Worm (Caenorhabditis elegans) whole organism, L4/young adult: ENCODE data around the gene F47B7.5.

Source experiments
- W03F9.2 ChIP-seq: fragments of 150-350 bp; optimal IDR thresholded peaks from 2 replicates; lab custom pipeline; 2014; ENCODE audit warnings: missing biosample characterization, missing genetic modification characterization
- dao-5 ChIP-seq: sonication (generic microtip); optimal IDR thresholded peaks from 2 replicates; lab custom pipeline; 2016; ENCODE audit warnings: missing genotype, missing genetic modification characterization, moderate library complexity, missing compliant biosample characterization
- him-1 ChIP-seq: sonication (generic microtip); optimal IDR thresholded peaks from 2 replicates; lab custom pipeline; 2016; ENCODE audit warnings: missing genotype, missing genetic modification reagents, missing genetic modification characterization, missing compliant biosample characterization

ce11 chrX:3768717-3769116 is at the start of gene F47B7.5:
- TF ChIP-seq him-1 (tag; lab: Kevin White, UChicago) = no peak
- no peak for TF ChIP-seq dao-5 (tag; lab: Kevin White, UChicago)
- no peak for TF ChIP-seq W03F9.2 (tag; lab: Kevin White, UChicago)
